Worm (Caenorhabditis elegans) whole organism, L4 larva: ENCODE data around the gene Y37D8A.19.

ENCODE experiments used
- F26F4.8 ChIP-seq: fragments of 200-800 bp; sonication (Bioruptor generic); conservative IDR thresholded peaks from 2 replicates; pipeline ENCODE4 v1.3.6; 2022; ENCODE audit warnings: missing genetic modification characterization, missing compliant biosample characterization
- F44E2.7 ChIP-seq: fragments of 200-800 bp; sonication (Bioruptor generic); IDR thresholded peaks from 2 replicates; pipeline ENCODE4 v2.1.2; 2022; ENCODE audit warnings: missing genetic modification characterization, missing compliant biosample characterization
- R02D3.7 ChIP-seq: fragments of 150-350 bp; sonication (generic microtip); optimal IDR thresholded peaks from 3 replicates; lab custom pipeline; 2014; ENCODE audit warnings: missing biosample characterization, missing genetic modification characterization
- T20F7.1 ChIP-seq: fragments of 200-800 bp; sonication (Bioruptor generic); optimal IDR thresholded peaks from 2 replicates; lab custom pipeline; 2018; ENCODE audit warnings: mild to moderate bottlenecking, missing genetic modification characterization, missing compliant biosample characterization
- Y105C5A.15 ChIP-seq: fragments of 200-800 bp; sonication (Bioruptor generic); IDR thresholded peaks from 2 replicates; pipeline ENCODE4 v1.3.6; 2022; ENCODE audit warnings: missing genetic modification characterization, missing compliant biosample characterization
- Y75B8A.6 ChIP-seq: fragments of 200-800 bp; sonication (Bioruptor generic); IDR thresholded peaks from 2 replicates; pipeline ENCODE4 v1.3.6; 2022; ENCODE audit warnings: missing genetic modification reagents, missing genetic modification characterization, missing compliant biosample characterization
- arid-1 ChIP-seq: fragments of 200-800 bp; sonication (Bioruptor generic); conservative IDR thresholded peaks from 2 replicates; pipeline ENCODE4 v1.3.6; 2022; ENCODE audit warnings: missing genetic modification reagents, missing genetic modification characterization, missing compliant biosample characterization
- ceh-32 ChIP-seq: sonication (generic microtip); optimal IDR thresholded peaks from 2 replicates; lab custom pipeline; 2016; ENCODE audit warnings: mild to moderate bottlenecking, missing genetic modification characterization, missing compliant biosample characterization; ENCODE audit not compliant: poor library complexity
- cey-2 ChIP-seq: sonication (generic microtip); optimal IDR thresholded peaks from 3 replicates; lab custom pipeline; 2017; ENCODE audit warnings: missing genetic modification characterization, mild to moderate bottlenecking, missing compliant biosample characterization, antibody characterized with exemption, borderline replicate concordance; ENCODE audit not compliant: insufficient read depth
- daf-16 ChIP-seq, 3 experiments: sonication (generic microtip); optimal IDR thresholded peaks; 2 replicates each; lab custom pipeline; 2016 to 2017; ENCODE audit warnings: missing genetic modification characterization in 3 of 3, missing genetic modification reagents in 3 of 3, mild to moderate bottlenecking in 2 of 3, missing compliant biosample characterization in 2 of 3, missing biosample characterization in 1 of 3, moderate library complexity in 1 of 3
- dmd-8 ChIP-seq: fragments of 200-800 bp; sonication (Bioruptor generic); IDR thresholded peaks from 2 replicates; pipeline ENCODE4 v1.3.6; 2022; ENCODE audit warnings: missing genetic modification characterization, missing compliant biosample characterization
- dpl-1 ChIP-seq: fragments of 150-350 bp; optimal IDR thresholded peaks from 2 replicates; lab custom pipeline; 2014; ENCODE audit warnings: missing biosample characterization, missing genetic modification reagents, missing genetic modification characterization
- dve-1 ChIP-seq: sonication (generic microtip); optimal IDR thresholded peaks from 2 replicates; lab custom pipeline; 2017; ENCODE audit warnings: antibody characterized with exemption, mild to moderate bottlenecking, missing genetic modification characterization, missing compliant biosample characterization; ENCODE audit not compliant: insufficient read depth
- fkh-10 ChIP-seq: fragments of 150-350 bp; optimal IDR thresholded peaks from 2 replicates; lab custom pipeline; 2014; ENCODE audit warnings: missing biosample characterization, missing genetic modification reagents, missing genetic modification characterization
- gei-8 ChIP-seq: fragments of 200-800 bp; sonication (Bioruptor generic); optimal IDR thresholded peaks from 2 replicates; lab custom pipeline; 2018; ENCODE audit warnings: mild to moderate bottlenecking, missing genetic modification characterization, missing compliant biosample characterization
- hif-1 ChIP-seq, 2 experiments: sonication (generic microtip); optimal IDR thresholded peaks; 2 replicates each; lab custom pipeline; 2016 to 2017; ENCODE audit warnings: missing compliant biosample characterization in 2 of 2, missing genetic modification characterization in 2 of 2, missing genetic modification reagents in 2 of 2, missing genotype in 2 of 2, mild to moderate bottlenecking in 1 of 2
- hlh-11 ChIP-seq: fragments of 200-800 bp; sonication (Bioruptor generic); optimal IDR thresholded peaks from 2 replicates; lab custom pipeline; 2018; ENCODE audit warnings: mild to moderate bottlenecking, missing genetic modification characterization, missing compliant biosample characterization
- hlh-30 ChIP-seq: sonication (generic microtip); optimal IDR thresholded peaks from 2 replicates; lab custom pipeline; 2017; ENCODE audit warnings: antibody characterized with exemption, mild to moderate bottlenecking, missing genetic modification characterization, missing compliant biosample characterization; ENCODE audit not compliant: insufficient read depth
- lin-15B ChIP-seq: fragments of 150-350 bp; sonication (generic microtip); optimal IDR thresholded peaks from 3 replicates; lab custom pipeline; 2014; ENCODE audit warnings: missing biosample characterization, missing genetic modification characterization
- lin-38 ChIP-seq: fragments of 200-800 bp; sonication (Bioruptor generic); IDR thresholded peaks from 2 replicates; pipeline ENCODE4 v1.3.6; 2022; ENCODE audit warnings: missing genetic modification reagents, missing genetic modification characterization, missing compliant biosample characterization
- lir-3 ChIP-seq: sonication (generic microtip); optimal IDR thresholded peaks from 2 replicates; lab custom pipeline; 2016; ENCODE audit warnings: mild to moderate bottlenecking, missing genetic modification characterization, missing compliant biosample characterization
- lsy-2 ChIP-seq, 2 experiments: fragments of 150-350 bp in 1 of 2; sonication (generic microtip) in 1 of 2; optimal IDR thresholded peaks; 2 replicates each; lab custom pipeline; 2014 to 2017; ENCODE audit warnings: missing biosample characterization in 2 of 2, missing genetic modification characterization in 2 of 2
- mep-1 ChIP-seq: fragments of 150-350 bp; sonication (generic microtip); optimal IDR thresholded peaks from 3 replicates; lab custom pipeline; 2014; ENCODE audit warnings: missing biosample characterization, missing genetic modification characterization
- mes-2 ChIP-seq: sonication (generic microtip); optimal IDR thresholded peaks from 2 replicates; lab custom pipeline; 2016; ENCODE audit warnings: missing genotype, mild to moderate bottlenecking, missing genetic modification characterization, missing compliant biosample characterization; ENCODE audit not compliant: poor library complexity, severe bottlenecking
- mxl-3 ChIP-seq: fragments of 200-800 bp; sonication (Bioruptor generic); optimal IDR thresholded peaks from 2 replicates; lab custom pipeline; 2018; ENCODE audit warnings: mild to moderate bottlenecking, missing genetic modification characterization, missing compliant biosample characterization
- nhr-10 ChIP-seq: fragments of 150-350 bp; optimal IDR thresholded peaks from 2 replicates; lab custom pipeline; 2014; ENCODE audit warnings: missing biosample characterization, missing genetic modification characterization
- nhr-111 ChIP-seq: fragments of 200-800 bp; sonication (Bioruptor generic); optimal IDR thresholded peaks from 2 replicates; lab custom pipeline; 2018; ENCODE audit warnings: mild to moderate bottlenecking, missing genetic modification characterization, missing compliant biosample characterization
- nhr-28 ChIP-seq: fragments of 150-350 bp; optimal IDR thresholded peaks from 2 replicates; lab custom pipeline; 2014; ENCODE audit warnings: missing biosample characterization, missing genetic modification characterization
- nhr-41 ChIP-seq: fragments of 200-800 bp; sonication (Bioruptor generic); IDR thresholded peaks from 2 replicates; pipeline ENCODE4 v1.3.6; 2022; ENCODE audit warnings: missing genetic modification reagents, missing genetic modification characterization, missing compliant biosample characterization
- nhr-6 ChIP-seq: fragments of 150-350 bp; optimal IDR thresholded peaks from 2 replicates; lab custom pipeline; 2014; ENCODE audit warnings: missing biosample characterization, missing genetic modification characterization
- nhr-76 ChIP-seq: fragments of 150-350 bp; optimal IDR thresholded peaks from 2 replicates; lab custom pipeline; 2014; ENCODE audit warnings: missing biosample characterization, missing genetic modification characterization
- nhr-77 ChIP-seq: fragments of 150-350 bp; optimal IDR thresholded peaks from 2 replicates; lab custom pipeline; 2014; ENCODE audit warnings: missing biosample characterization, missing genetic modification characterization
- rbr-2 ChIP-seq: sonication (generic microtip); optimal IDR thresholded peaks from 2 replicates; lab custom pipeline; 2016; ENCODE audit warnings: missing genotype, missing genetic modification characterization, missing compliant biosample characterization
- saeg-2 ChIP-seq: fragments of 200-800 bp; sonication (Bioruptor generic); IDR thresholded peaks from 2 replicates; pipeline ENCODE4 v1.3.6; 2022; ENCODE audit warnings: missing genetic modification reagents, missing genetic modification characterization, missing compliant biosample characterization
- set-16 ChIP-seq: fragments of 200-800 bp; sonication (Bioruptor generic); IDR thresholded peaks from 2 replicates; pipeline ENCODE4 v1.3.6; 2022; ENCODE audit warnings: missing genetic modification reagents, missing genetic modification characterization, missing compliant biosample characterization
- snpc-4 ChIP-seq: fragments of 150-350 bp; optimal IDR thresholded peaks from 2 replicates; lab custom pipeline; 2014; ENCODE audit warnings: missing biosample characterization, missing genetic modification characterization
- tra-1 ChIP-seq: fragments of 200-800 bp; sonication (Bioruptor generic); IDR thresholded peaks from 2 replicates; pipeline ENCODE4 v1.3.6; 2022; ENCODE audit warnings: missing genetic modification reagents, missing genetic modification characterization, missing compliant biosample characterization
- unc-39 ChIP-seq: sonication (generic microtip); optimal IDR thresholded peaks from 2 replicates; lab custom pipeline; 2017; ENCODE audit warnings: missing biosample characterization, missing genetic modification characterization
- unc-62 ChIP-seq, 3 experiments: fragments of 150-350 bp in 1 of 3; sonication (generic microtip); optimal IDR thresholded peaks in 2 of 3; peaks in 1 of 3; 1 replicate in 1 of 3; 2 replicates in 2 of 3; lab custom pipeline; 2014 to 2017; ENCODE audit warnings: missing biosample characterization in 3 of 3, missing genetic modification characterization in 3 of 3, missing genetic modification reagents in 3 of 3, missing genotype in 1 of 3
- zag-1 ChIP-seq: fragments of 150-350 bp; optimal IDR thresholded peaks from 2 replicates; lab custom pipeline; 2014; ENCODE audit warnings: missing biosample characterization, missing genetic modification characterization
- zfp-3 ChIP-seq: fragments of 200-800 bp; sonication (Bioruptor generic); conservative IDR thresholded peaks from 2 replicates; pipeline ENCODE4 v1.3.6; 2022; ENCODE audit warnings: missing genetic modification reagents, missing genetic modification characterization, missing compliant biosample characterization
- ztf-11 ChIP-seq: fragments of 150-350 bp; optimal IDR thresholded peaks from 2 replicates; lab custom pipeline; 2014; ENCODE audit warnings: missing biosample characterization, missing genetic modification characterization

Y37D8A.19 gene

ce11 chrIII:12968330-12968729, 38.7 kb downstream of the Y37D8A.19 start:
- TF ChIP-seq cey-2 = no peak
- TF ChIP-seq ceh-32 (tag; lab: Kevin White, UChicago) = no peak
- TF ChIP-seq fkh-10 (GFP tag; lab: Kevin White, UChicago) = no peak
- TF ChIP-seq saeg-2 (GFP tag; lab: Robert Waterston, UW) = no peak
- no peak for TF ChIP-seq R02D3.7 (tag; lab: Kevin White, UChicago)
- TF ChIP-seq set-16 (GFP tag; lab: Robert Waterston, UW) = peak; percentile 51
- no peak for TF ChIP-seq arid-1
- TF ChIP-seq hif-1 (tag; optimal IDR thresholded peaks at IDR 0.05; lab: Kevin White, UChicago) = no peak

- TF ChIP-seq nhr-111 (GFP tag; lab: Kevin White, UChicago) (no peak), mep-1 (tag; lab: Kevin White, UChicago) (peak; percentile 2), nhr-77 (tag; lab: Kevin White, UChicago) (peak; percentile 20), mxl-3 (no peak), ztf-11 (tag; lab: Kevin White, UChicago) (no peak), T20F7.1 (GFP tag; lab: Kevin White, UChicago) (no peak), zag-1 (tag; lab: Kevin White, UChicago) (no peak), lin-38 (no peak), rbr-2 (no peak), Y75B8A.6 (GFP tag; lab: Robert Waterston, UW) (no peak), Y105C5A.15 (GFP tag; lab: Robert Waterston, UW) (no peak), F26F4.8 (GFP tag; lab: Robert Waterston, UW) (no peak), dmd-8 (no peak), snpc-4 (no peak), zfp-3 (GFP tag; lab: Robert Waterston, UW) (no peak), tra-1 (GFP tag; lab: Robert Waterston, UW) (no peak), daf-16 (GFP tag; optimal IDR thresholded peaks at IDR 0.05; lab: Kevin White, UChicago) (no peak), daf-16 (tag; optimal IDR thresholded peaks at IDR 0.05; lab: Kevin White, UChicago) (peak; percentile 43), nhr-76 (tag; lab: Kevin White, UChicago) (no peak), unc-39 (tag; lab: Kevin White, UChicago) (no peak), dpl-1 (GFP tag; lab: Kevin White, UChicago) (peak; percentile 43), F44E2.7 (GFP tag; lab: Robert Waterston, UW) (no peak), dve-1 (tag; lab: Kevin White, UChicago) (peak; percentile 58), nhr-6 (no peak), gei-8 (GFP tag; lab: Kevin White, UChicago) (no peak), arid-1 (no peak), lir-3 (tag; lab: Kevin White, UChicago) (no peak), lsy-2 (tag; optimal IDR thresholded peaks at IDR 0.05; lab: Kevin White, UChicago) (peak in 1 of 2 experiments; percentile 82), unc-62 (GFP tag; optimal IDR thresholded peaks at IDR 0.05 in 1 of 2; lab: Kevin White, UChicago) (peak in 1 of 2 experiments; percentile 99), unc-62 (tag; optimal IDR thresholded peaks at IDR 0.05; lab: Kevin White, UChicago) (no peak), set-16 (GFP tag; lab: Robert Waterston, UW) (no peak), lin-15B (tag; lab: Kevin White, UChicago) (no peak), nhr-41 (GFP tag; lab: Robert Waterston, UW) (no peak), mes-2 (tag; lab: Kevin White, UChicago) (peak; percentile 35), hlh-11 (tag; lab: Kevin White, UChicago) (peak; percentile 39), nhr-28 (tag; lab: Kevin White, UChicago) (peak; percentile 32), hlh-30 (tag; lab: Kevin White, UChicago) (peak; percentile 61), nhr-10 (tag; lab: Kevin White, UChicago) (no peak)
- TF ChIP-seq, all 104 proteins: peak for 11
Measured at ce11 chrIII:12971828-12972379, 42.2 kb downstream of the Y37D8A.19 start.
